Fruit fly (Drosophila melanogaster) whole organism, wandering third instar larva: ENCODE data around the gene CG15213.
A peak's percentile ranks its signal among the peaks of the same experiment; 100 is the strongest.

Source experiments
- Abd-B ChIP-seq: fragments of >200 bp; optimal IDR thresholded peaks from 2 replicates; lab custom pipeline; 2017; ENCODE audit warnings: missing biosample characterization, missing genetic modification characterization
- CG32264 ChIP-seq: fragments of 200-800 bp; sonication (Bioruptor generic); optimal IDR thresholded peaks from 2 replicates; lab custom pipeline; 2016; ENCODE audit warnings: missing biosample characterization, missing genetic modification characterization
- CG9705 ChIP-seq: fragments of 200-800 bp; sonication (Bioruptor generic); optimal IDR thresholded peaks from 2 replicates; lab custom pipeline; 2018; ENCODE audit warnings: missing biosample characterization, mild to moderate bottlenecking, missing genetic modification characterization
- CrebA ChIP-seq: fragments of 200-800 bp; sonication (Bioruptor generic); optimal IDR thresholded peaks from 2 replicates; lab custom pipeline; 2016; ENCODE audit warnings: missing biosample characterization, mild to moderate bottlenecking, missing genetic modification characterization, borderline replicate concordance
- Dfd ChIP-seq: fragments of >200 bp; optimal IDR thresholded peaks from 2 replicates; lab custom pipeline; 2017; ENCODE audit warnings: missing biosample characterization, missing genetic modification characterization
- Dif ChIP-seq: fragments of 200-275, 200-300 bp; sonication (Bioruptor generic); optimal IDR thresholded peaks from 2 replicates; lab custom pipeline; 2018; ENCODE audit warnings: missing biosample characterization, missing genetic modification characterization; ENCODE audit not compliant: partially characterized antibody
- GATAd ChIP-seq: sonication (Bioruptor generic); optimal IDR thresholded peaks from 2 replicates; lab custom pipeline; 2016; ENCODE audit warnings: missing biosample characterization, missing genetic modification characterization
- HLH106 ChIP-seq: fragments of 200-800 bp; optimal IDR thresholded peaks from 3 replicates; lab custom pipeline; 2019; ENCODE audit warnings: missing biosample characterization, mild to moderate bottlenecking, missing genetic modification characterization, moderate library complexity
- Hnf4 ChIP-seq: fragments of 200-800 bp; sonication (Bioruptor generic); optimal IDR thresholded peaks from 2 replicates; lab custom pipeline; 2016; ENCODE audit warnings: missing biosample characterization, mild to moderate bottlenecking, missing genetic modification characterization
- Hr78 ChIP-seq: fragments of >200 bp; optimal IDR thresholded peaks from 2 replicates; lab custom pipeline; 2017; ENCODE audit warnings: missing biosample characterization, missing genetic modification characterization
- Hr83 ChIP-seq: fragments of 200-300 bp; sonication (Bioruptor generic); optimal IDR thresholded peaks from 2 replicates; lab custom pipeline; 2016; ENCODE audit warnings: missing biosample characterization, mild to moderate bottlenecking, missing genetic modification characterization, moderate library complexity; ENCODE audit not compliant: poor library complexity, severe bottlenecking
- Jra ChIP-seq: sonication (Bioruptor generic); optimal IDR thresholded peaks from 2 replicates; lab custom pipeline; 2016; ENCODE audit warnings: missing biosample characterization, missing genetic modification characterization
- Myc ChIP-seq: fragments of >200 bp; optimal IDR thresholded peaks from 2 replicates; lab custom pipeline; 2017
- N ChIP-seq: fragments of >200 bp; optimal IDR thresholded peaks from 2 replicates; lab custom pipeline; 2018; ENCODE audit warnings: missing biosample characterization, missing external identifiers, missing genetic modification characterization
- OdsH ChIP-seq: fragments of 200-800 bp; sonication (Bioruptor generic); optimal IDR thresholded peaks from 2 replicates; lab custom pipeline; 2016; ENCODE audit warnings: missing biosample characterization, mild to moderate bottlenecking, missing genetic modification characterization
- Rel ChIP-seq, 2 experiments: fragments of 200-800 bp; sonication (Bioruptor generic) in 1 of 2; optimal IDR thresholded peaks; 2 replicates in 1 of 2; 3 replicates in 1 of 2; lab custom pipeline; 2016 to 2019; ENCODE audit warnings: mild to moderate bottlenecking in 2 of 2, missing biosample characterization in 2 of 2, missing genetic modification characterization in 2 of 2, moderate library complexity in 1 of 2
- Sp1 ChIP-seq: fragments of 200-800 bp; sonication (Bioruptor generic); optimal IDR thresholded peaks from 3 replicates; lab custom pipeline; 2019; ENCODE audit warnings: missing biosample characterization, mild to moderate bottlenecking, missing genetic modification characterization, moderate library complexity
- Vsx2 ChIP-seq: fragments of 200-300, 225-300 bp; sonication (Bioruptor generic); optimal IDR thresholded peaks from 2 replicates; lab custom pipeline; 2018; ENCODE audit warnings: missing biosample characterization, missing genetic modification characterization; ENCODE audit not compliant: partially characterized antibody
- br ChIP-seq: fragments of 200-800 bp; sonication (Bioruptor generic); optimal IDR thresholded peaks from 2 replicates; lab custom pipeline; 2016; ENCODE audit warnings: missing biosample characterization, missing genetic modification characterization
- brk ChIP-seq: fragments of 200-800 bp; sonication (Bioruptor generic); optimal IDR thresholded peaks from 2 replicates; lab custom pipeline; 2016; ENCODE audit warnings: missing biosample characterization, mild to moderate bottlenecking, missing genetic modification characterization
- dl ChIP-seq, 2 experiments: fragments of 175-275, 200-275 bp in 1 of 2; fragments of 200-275 bp in 1 of 2; sonication (Bioruptor generic); optimal IDR thresholded peaks; lab custom pipeline; 2018; ENCODE audit warnings: mild to moderate bottlenecking in 2 of 2, missing biosample characterization in 2 of 2, missing genetic modification characterization in 2 of 2, moderate library complexity in 2 of 2; ENCODE audit not compliant: partially characterized antibody in 2 of 2, insufficient read depth in 1 of 2
- dmrt93B ChIP-seq: fragments of 200-800 bp; sonication (Bioruptor generic); optimal IDR thresholded peaks from 2 replicates; lab custom pipeline; 2018; ENCODE audit warnings: missing biosample characterization, mild to moderate bottlenecking, missing genetic modification characterization
- dsf ChIP-seq: sonication (Bioruptor generic); optimal IDR thresholded peaks from 2 replicates; lab custom pipeline; 2016; ENCODE audit warnings: missing biosample characterization, missing genetic modification characterization, borderline replicate concordance
- ey ChIP-seq: fragments of 200-800 bp; sonication (Bioruptor generic); optimal IDR thresholded peaks from 2 replicates; lab custom pipeline; 2016; ENCODE audit warnings: missing biosample characterization, missing genetic modification characterization
- foxo ChIP-seq, 2 experiments: fragments of 200-800 bp; sonication (Bioruptor generic); optimal IDR thresholded peaks; 2 replicates in 1 of 2; 3 replicates in 1 of 2; lab custom pipeline; 2016 to 2017; ENCODE audit warnings: missing biosample characterization in 2 of 2, missing genetic modification characterization in 2 of 2
- fru ChIP-seq: fragments of 200-800 bp; sonication (Bioruptor generic); optimal IDR thresholded peaks from 3 replicates; lab custom pipeline; 2016; ENCODE audit warnings: missing biosample characterization, mild to moderate bottlenecking, missing genetic modification characterization
- h ChIP-seq: fragments of 200-800 bp; sonication (Bioruptor generic); optimal IDR thresholded peaks from 3 replicates; lab custom pipeline; 2016; ENCODE audit warnings: missing biosample characterization, mild to moderate bottlenecking, missing genetic modification characterization
- lola ChIP-seq: fragments of >200 bp; optimal IDR thresholded peaks from 2 replicates; lab custom pipeline; 2017; ENCODE audit warnings: missing biosample characterization, missing genetic modification characterization
- psq ChIP-seq: fragments of 200-800 bp; sonication (Bioruptor generic); optimal IDR thresholded peaks from 3 replicates; lab custom pipeline; 2017; ENCODE audit warnings: missing biosample characterization, mild to moderate bottlenecking, missing genetic modification characterization, moderate library complexity
- rgr ChIP-seq: fragments of 200-800 bp; sonication (Bioruptor generic); optimal IDR thresholded peaks from 3 replicates; lab custom pipeline; 2016; ENCODE audit warnings: missing biosample characterization, mild to moderate bottlenecking, missing genetic modification characterization
- sage ChIP-seq: fragments of 200-800 bp; sonication (Bioruptor generic); optimal IDR thresholded peaks from 2 replicates; lab custom pipeline; 2016; ENCODE audit warnings: missing biosample characterization, mild to moderate bottlenecking, missing genetic modification characterization
- sv ChIP-seq: fragments of 200-800 bp; sonication (Bioruptor generic); optimal IDR thresholded peaks from 3 replicates; lab custom pipeline; 2016; ENCODE audit warnings: missing biosample characterization, missing genetic modification characterization
- tai ChIP-seq: sonication (Bioruptor generic); optimal IDR thresholded peaks from 2 replicates; lab custom pipeline; 2016; ENCODE audit warnings: missing biosample characterization, missing genetic modification characterization
- woc ChIP-seq: sonication (Bioruptor generic); optimal IDR thresholded peaks from 2 replicates; lab custom pipeline; 2016; ENCODE audit warnings: missing biosample characterization, mild to moderate bottlenecking, missing genetic modification characterization

CG15213 gene

DNA sequence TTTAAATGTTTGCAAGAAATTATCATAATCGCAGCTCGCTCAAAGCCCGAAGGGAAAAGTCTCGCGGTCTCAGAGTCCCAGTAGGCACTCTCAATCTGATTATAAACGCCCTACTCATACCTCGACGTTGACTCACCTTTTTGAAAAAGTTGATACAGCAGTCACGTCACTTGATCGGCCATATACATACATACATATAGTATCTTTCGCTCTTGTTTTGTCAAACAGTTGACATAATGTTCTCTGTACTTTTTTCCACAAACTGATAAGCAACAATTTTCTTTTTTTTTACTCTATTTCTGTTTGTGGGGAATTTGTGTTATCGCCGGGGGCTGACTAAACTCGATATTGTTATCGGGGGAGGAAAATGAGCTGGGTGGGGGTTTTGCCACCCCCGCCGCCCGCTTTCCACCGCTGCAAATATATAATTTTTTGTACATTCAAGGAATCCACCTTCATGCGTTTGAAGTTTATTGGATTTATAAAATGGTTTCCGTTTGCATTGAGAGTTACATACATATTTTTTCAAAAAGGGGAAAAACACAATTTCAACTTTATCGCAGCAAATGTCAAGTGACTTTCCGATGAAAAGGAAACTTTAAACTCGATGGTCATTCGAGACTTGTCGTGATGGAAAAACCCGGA lies 48.1 kb upstream of the CG15213 start:
- TF ChIP-seq dmrt93B (GFP tag; lab: Kevin White, UChicago): no peak
- no peak for TF ChIP-seq br (GFP tag; lab: Kevin White, UChicago)
- no peak for TF ChIP-seq Dfd (GFP tag; lab: Kevin White, UChicago)
- TF ChIP-seq Hr78 (GFP tag; lab: Kevin White, UChicago): no peak
- TF ChIP-seq tai: no peak
- no peak for TF ChIP-seq dl (GFP tag; optimal IDR thresholded peaks at IDR 0.05; lab: Kevin White, UChicago; ENCODE audit: insufficient read depth in 1 of 2, partially characterized antibody in 2 of 2)
- no peak for TF ChIP-seq Sp1 (GFP tag; lab: Kevin White, UChicago)
- no peak for TF ChIP-seq woc (GFP tag; lab: Kevin White, UChicago)
- TF ChIP-seq h (GFP tag; lab: Kevin White, UChicago): no peak
- no peak for TF ChIP-seq lola (GFP tag; lab: Kevin White, UChicago)
- no peak for TF ChIP-seq Dif
- no peak for TF ChIP-seq Hr83 (GFP tag; lab: Kevin White, UChicago)
- TF ChIP-seq rgr (GFP tag; lab: Kevin White, UChicago): no peak
- no peak for TF ChIP-seq Myc (lab: Kevin White, UChicago)
- TF ChIP-seq CG9705 (GFP tag; lab: Kevin White, UChicago): no peak
- TF ChIP-seq brk (GFP tag; lab: Kevin White, UChicago): peak; percentile 11
- no peak for TF ChIP-seq sage (GFP tag; lab: Kevin White, UChicago)
- no peak for TF ChIP-seq psq
- no peak for TF ChIP-seq Rel (GFP tag; optimal IDR thresholded peaks at IDR 0.05; lab: Kevin White, UChicago)
- TF ChIP-seq Rel (tag; optimal IDR thresholded peaks at IDR 0.05; lab: Kevin White, UChicago): peak; percentile 99
- TF ChIP-seq sv (GFP tag; lab: Kevin White, UChicago): no peak
- no peak for TF ChIP-seq HLH106
- peak; percentile 6 for TF ChIP-seq CrebA (GFP tag; lab: Kevin White, UChicago)
- no peak for TF ChIP-seq OdsH (GFP tag; lab: Kevin White, UChicago)
- peak; percentile 45 for TF ChIP-seq Jra (GFP tag; lab: Kevin White, UChicago)
- TF ChIP-seq Abd-B: no peak
- no peak for TF ChIP-seq dsf
- TF ChIP-seq foxo (GFP tag; optimal IDR thresholded peaks at IDR 0.05; lab: Kevin White, UChicago): no peak
- no peak for TF ChIP-seq GATAd (GFP tag; lab: Kevin White, UChicago)

DNA sequence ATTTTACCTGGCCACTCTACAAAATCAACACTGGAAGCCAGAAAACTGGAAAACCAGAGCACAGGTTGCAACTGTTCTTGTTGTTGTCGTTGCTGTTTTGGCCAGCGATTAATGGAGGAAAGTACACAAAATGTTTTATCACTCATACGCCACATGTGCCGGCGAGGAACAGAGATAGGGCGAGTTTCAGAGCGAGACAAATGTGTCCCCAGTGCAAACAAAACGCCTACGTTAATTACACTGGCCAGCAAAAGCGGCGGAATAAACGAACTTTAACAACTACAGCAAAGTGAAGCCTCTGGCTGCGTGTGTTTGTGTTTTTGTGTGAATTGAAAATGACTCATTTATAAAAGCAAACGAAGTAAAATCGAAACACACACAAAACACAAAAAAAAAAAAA lies 47.2 kb upstream of the CG15213 start:
- no peak for TF ChIP-seq Rel (GFP tag; optimal IDR thresholded peaks at IDR 0.05; lab: Kevin White, UChicago)
- peak; percentile 91 for TF ChIP-seq Rel (tag; optimal IDR thresholded peaks at IDR 0.05; lab: Kevin White, UChicago)
- TF ChIP-seq ey (GFP tag; lab: Kevin White, UChicago): no peak
- TF ChIP-seq h (GFP tag; lab: Kevin White, UChicago): peak; percentile 34
- peak; percentile 16 for TF ChIP-seq OdsH (GFP tag; lab: Kevin White, UChicago)
- TF ChIP-seq tai: no peak
- TF ChIP-seq Jra (GFP tag; lab: Kevin White, UChicago): no peak
- peak; percentile 32 for TF ChIP-seq psq

DNA sequence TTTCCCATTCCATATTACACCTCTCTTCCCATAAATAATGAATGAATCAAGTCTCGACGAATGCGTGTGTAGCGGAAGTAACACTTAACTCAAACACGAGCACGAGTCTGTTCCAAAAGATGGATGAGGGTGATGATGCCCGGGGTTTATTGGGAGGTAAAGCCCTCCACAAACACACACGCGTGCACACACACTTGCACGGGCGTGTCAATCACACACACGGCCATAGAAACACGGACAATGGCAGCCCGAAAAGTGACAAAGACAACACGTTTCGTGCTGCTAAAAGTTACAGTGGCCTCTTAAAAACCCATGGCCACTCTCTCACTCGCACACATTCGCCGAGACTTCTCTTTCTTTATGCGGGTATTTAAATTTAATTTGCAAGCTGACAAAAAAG lies 45.9 kb upstream of the CG15213 start:
- TF ChIP-seq foxo (GFP tag; optimal IDR thresholded peaks at IDR 0.05; lab: Kevin White, UChicago) (no peak), rgr (GFP tag; lab: Kevin White, UChicago) (no peak), N (no peak), Dif (no peak), Vsx2 (GFP tag; lab: Kevin White, UChicago) (no peak), Dfd (GFP tag; lab: Kevin White, UChicago) (no peak), CG32264 (GFP tag; lab: Kevin White, UChicago) (no peak), HLH106 (no peak), Abd-B (no peak), woc (GFP tag; lab: Kevin White, UChicago) (no peak)

DNA sequence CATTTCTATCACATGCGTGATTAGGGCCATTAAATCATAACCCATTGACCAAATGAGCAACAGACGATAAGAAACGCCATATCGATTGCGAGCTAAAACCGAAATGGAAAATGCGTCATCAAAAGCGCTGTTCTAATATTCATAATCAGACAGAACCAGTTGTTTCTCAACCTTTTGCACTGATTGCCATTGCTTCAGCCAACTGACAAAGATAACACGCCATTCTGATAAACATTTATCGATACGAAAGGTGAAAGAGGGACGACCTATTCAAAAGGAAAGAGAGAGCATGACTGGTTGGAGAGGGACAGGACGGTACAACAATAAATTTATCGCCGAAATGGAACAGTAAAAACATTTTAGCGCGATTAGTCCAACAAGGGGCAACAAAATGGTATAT lies 43.8 kb upstream of the CG15213 start:
- TF ChIP-seq HLH106: no peak
- TF ChIP-seq rgr (GFP tag; lab: Kevin White, UChicago): no peak
- TF ChIP-seq foxo (GFP tag; optimal IDR thresholded peaks at IDR 0.05; lab: Kevin White, UChicago): no peak
- TF ChIP-seq brk (GFP tag; lab: Kevin White, UChicago): peak; percentile 23
- peak; percentile 9 for TF ChIP-seq psq
- TF ChIP-seq fru (GFP tag; lab: Kevin White, UChicago): no peak
- TF ChIP-seq Sp1 (GFP tag; lab: Kevin White, UChicago): no peak
- peak; percentile 41 for TF ChIP-seq br (GFP tag; lab: Kevin White, UChicago)
- no peak for TF ChIP-seq Dif
- no peak for TF ChIP-seq ey (GFP tag; lab: Kevin White, UChicago)
- no peak for TF ChIP-seq Myc (lab: Kevin White, UChicago)
- TF ChIP-seq h (GFP tag; lab: Kevin White, UChicago): peak; percentile 32
- peak; percentile 56 for TF ChIP-seq CrebA (GFP tag; lab: Kevin White, UChicago)
- TF ChIP-seq Hnf4 (GFP tag; lab: Kevin White, UChicago): peak; percentile 38
- TF ChIP-seq Hr83 (GFP tag; lab: Kevin White, UChicago): peak; percentile 17
- TF ChIP-seq Rel (GFP tag; optimal IDR thresholded peaks at IDR 0.05; lab: Kevin White, UChicago): no peak
- peak; percentile 72 for TF ChIP-seq Rel (tag; optimal IDR thresholded peaks at IDR 0.05; lab: Kevin White, UChicago)
